Worm (Caenorhabditis elegans): ENCODE data around the gene oac-5.
A peak's percentile ranks its signal among the peaks of the same experiment; 100 is the strongest.

oac-5 gene

ce11 chrV:16269556-16269955, 23.0 kb upstream of the oac-5 start, which contains the start of the genes fbxa-2 and T13F3.8:
Gene fbxa-2 (minus strand): TSS chrV:16269656.
Gene T13F3.8 (plus strand): TSS chrV:16269800.
- TF ChIP-seq nhr-28 (tag; optimal IDR thresholded peaks at IDR 0.05) (peak; percentile 39), snpc-4 (tag; optimal IDR thresholded peaks at IDR 0.05) (no peak), dve-1 (tag; optimal IDR thresholded peaks at IDR 0.05; ENCODE audit: insufficient read depth) (no peak), nhr-111 (GFP tag; optimal IDR thresholded peaks at IDR 0.05) (no peak), zfp-3 (GFP tag; conservative IDR thresholded peaks at IDR 0.05) (0 out of 2 replicates have a peak, but pooled peaks have one; percentile 15)

- TF ChIP-seq madf-9 (GFP tag; conservative IDR thresholded peaks at IDR 0.05): no peak
- TF ChIP-seq R02D3.7 (tag; optimal IDR thresholded peaks at IDR 0.05): no peak
Measured at ce11 chrV:16271121-16271520, 21.4 kb upstream of the oac-5 start, which contains the start of gene T13F3.6. Gene T13F3.6 (minus strand): TSS chrV:16271221.

- TF ChIP-seq rbr-2 (tag; optimal IDR thresholded peaks at IDR 0.05) (no peak), Y105C5A.15 (GFP tag; IDR thresholded peaks at IDR 0.05) (no peak), daf-12 (tag; optimal IDR thresholded peaks at IDR 0.05) (no peak)
Measured at ce11 chrV:16275347-16275746, 17.2 kb upstream of the oac-5 start, which contains the start of gene pacl-1. Gene pacl-1 (minus strand): TSS chrV:16275447.

ce11 chrV:16277918-16278317, 14.6 kb upstream of the oac-5 start, which contains the start of gene cyp-37B1:
Gene cyp-37B1 (plus strand): TSS chrV:16278116.
- peak; percentile 89 for TF ChIP-seq pqm-1 (tag; optimal IDR thresholded peaks at IDR 0.05)
- peak; percentile 73 for TF ChIP-seq nhr-102 (tag; optimal IDR thresholded peaks at IDR 0.05)
- no peak for TF ChIP-seq F44E2.7 (GFP tag; IDR thresholded peaks at IDR 0.05)
- TF ChIP-seq nhr-41 (GFP tag; IDR thresholded peaks at IDR 0.05): no peak
- no peak for TF ChIP-seq lin-13 (GFP tag; optimal IDR thresholded peaks at IDR 0.05)
- peak; percentile 97 for TF ChIP-seq nhr-28 (tag; optimal IDR thresholded peaks at IDR 0.05)
- TF ChIP-seq dve-1 (tag; optimal IDR thresholded peaks at IDR 0.05; ENCODE audit: insufficient read depth): peak; percentile 87
- TF ChIP-seq nhr-6 (tag; optimal IDR thresholded peaks at IDR 0.05): no peak
- peak; percentile 82 for TF ChIP-seq php-3 (GFP tag; IDR thresholded peaks at IDR 0.05)
- TF ChIP-seq nhr-77 (tag; optimal IDR thresholded peaks at IDR 0.05): peak; percentile 87
- peak; percentile 69 for TF ChIP-seq nhr-48 (tag; optimal IDR thresholded peaks at IDR 0.05)
- peak; percentile 90 for TF ChIP-seq dmd-6 (GFP tag; IDR thresholded peaks at IDR 0.05)
- TF ChIP-seq hlh-11 (tag; optimal IDR thresholded peaks at IDR 0.05): peak; percentile 85
- TF ChIP-seq daf-16 (GFP tag; optimal IDR thresholded peaks at IDR 0.05): no peak
- peak; percentile 95 for TF ChIP-seq daf-16 (tag; optimal IDR thresholded peaks at IDR 0.05)

- TF ChIP-seq mdt-29 (GFP tag; IDR thresholded peaks at IDR 0.05): no peak
- no peak for TF ChIP-seq Y75B8A.6 (GFP tag; IDR thresholded peaks at IDR 0.05)
- no peak for TF ChIP-seq lir-3 (tag; optimal IDR thresholded peaks at IDR 0.05)
- TF ChIP-seq rbr-2 (tag; optimal IDR thresholded peaks at IDR 0.05): no peak
- TF ChIP-seq nhr-10 (tag; optimal IDR thresholded peaks at IDR 0.05): no peak
- TF ChIP-seq nhr-237 (tag; optimal IDR thresholded peaks at IDR 0.05): no peak
- no peak for TF ChIP-seq dmd-9 (GFP tag; IDR thresholded peaks at IDR 0.05)
- TF ChIP-seq ama-1 (optimal IDR thresholded peaks at IDR 0.05): no peak
- no peak for TF ChIP-seq F10B5.3 (tag; optimal IDR thresholded peaks at IDR 0.05)
- no peak for TF ChIP-seq lsy-2 (tag; optimal IDR thresholded peaks at IDR 0.05)
- no peak for TF ChIP-seq lin-39 (tag; optimal IDR thresholded peaks at IDR 0.05)
- no peak for TF ChIP-seq F44E2.7 (GFP tag; IDR thresholded peaks at IDR 0.05)
- no peak for TF ChIP-seq ceh-44 (GFP tag; IDR thresholded peaks at IDR 0.05)
Measured at ce11 chrV:16282147-16282546, 10.4 kb upstream of the oac-5 start, which contains the start of gene F28G4.2. Gene F28G4.2 (minus strand): TSS chrV:16282321.
